Worm (Caenorhabditis elegans) whole organism, late embryonic: ENCODE data around the gene F58H1.2.

Experiments
- F13H6.1 ChIP-seq: sonication (generic microtip); optimal IDR thresholded peaks from 2 replicates; lab custom pipeline; 2016; ENCODE audit warnings: missing genetic modification characterization, missing compliant biosample characterization
- K02D7.2 ChIP-seq: sonication (generic microtip); optimal IDR thresholded peaks from 2 replicates; lab custom pipeline; 2017; ENCODE audit warnings: mild to moderate bottlenecking, missing genetic modification characterization, missing compliant biosample characterization
- T23F11.4 ChIP-seq: fragments of 200-800 bp; sonication (Bioruptor generic); optimal IDR thresholded peaks from 2 replicates; lab custom pipeline; 2018; ENCODE audit warnings: mild to moderate bottlenecking, missing genetic modification characterization, missing compliant biosample characterization
- Y22D7AL.16 ChIP-seq: sonication (generic microtip); optimal IDR thresholded peaks from 2 replicates; lab custom pipeline; 2016; ENCODE audit warnings: missing genetic modification characterization, missing compliant biosample characterization
- ahr-1 ChIP-seq: sonication (generic microtip); optimal IDR thresholded peaks from 2 replicates; lab custom pipeline; 2016; ENCODE audit warnings: missing genetic modification characterization, missing compliant biosample characterization
- ama-1 ChIP-seq: fragments of 150-350 bp; optimal IDR thresholded peaks from 2 replicates; lab custom pipeline; 2014
- ceh-14 ChIP-seq: sonication (generic microtip); optimal IDR thresholded peaks from 2 replicates; lab custom pipeline; 2016; ENCODE audit warnings: missing genotype, missing genetic modification characterization, missing compliant biosample characterization
- ceh-18 ChIP-seq: sonication (generic microtip); optimal IDR thresholded peaks from 2 replicates; lab custom pipeline; 2016; ENCODE audit warnings: missing genetic modification characterization, missing compliant biosample characterization
- ceh-19 ChIP-seq: fragments of 200-800 bp; sonication (Bioruptor generic); optimal IDR thresholded peaks from 2 replicates; lab custom pipeline; 2018; ENCODE audit warnings: mild to moderate bottlenecking, missing genetic modification characterization, missing compliant biosample characterization
- ceh-2 ChIP-seq: sonication (generic microtip); optimal IDR thresholded peaks from 2 replicates; lab custom pipeline; 2016; ENCODE audit warnings: missing genotype, missing genetic modification characterization, missing compliant biosample characterization
- ceh-31 ChIP-seq: sonication (generic microtip); optimal IDR thresholded peaks from 2 replicates; lab custom pipeline; 2016; ENCODE audit warnings: missing genetic modification characterization, missing compliant biosample characterization
- ceh-34 ChIP-seq: sonication (generic microtip); optimal IDR thresholded peaks from 2 replicates; lab custom pipeline; 2016; ENCODE audit warnings: mild to moderate bottlenecking, missing genetic modification characterization, missing compliant biosample characterization
- ceh-45 ChIP-seq: fragments of 200-800 bp; sonication (Bioruptor generic); IDR thresholded peaks from 2 replicates; pipeline ENCODE4 v1.3.6; 2022; ENCODE audit warnings: missing genetic modification reagents, missing genetic modification characterization, missing compliant biosample characterization
- ceh-6 ChIP-seq: fragments of 200-800 bp; sonication (Bioruptor generic); optimal IDR thresholded peaks from 2 replicates; lab custom pipeline; 2018; ENCODE audit warnings: mild to moderate bottlenecking, missing genetic modification characterization, missing compliant biosample characterization
- dmd-4 ChIP-seq: sonication (generic microtip); optimal IDR thresholded peaks from 2 replicates; lab custom pipeline; 2016; ENCODE audit warnings: borderline replicate concordance, missing genetic modification characterization, missing compliant biosample characterization
- dve-1 ChIP-seq: sonication (generic microtip); optimal IDR thresholded peaks from 2 replicates; lab custom pipeline; 2017; ENCODE audit warnings: antibody characterized with exemption, mild to moderate bottlenecking, missing genetic modification characterization, missing compliant biosample characterization
- elt-2 ChIP-seq: sonication (generic microtip); optimal IDR thresholded peaks from 2 replicates; lab custom pipeline; 2016; ENCODE audit warnings: missing genetic modification reagents, missing genetic modification characterization, missing compliant biosample characterization
- elt-4 ChIP-seq: sonication (generic microtip); optimal IDR thresholded peaks from 2 replicates; lab custom pipeline; 2016; ENCODE audit warnings: missing genetic modification characterization, missing compliant biosample characterization
- eyg-1 ChIP-seq: sonication (generic microtip); optimal IDR thresholded peaks from 2 replicates; lab custom pipeline; 2016; ENCODE audit warnings: missing genotype, missing genetic modification characterization, missing compliant biosample characterization
- fkh-6 ChIP-seq: sonication (generic microtip); optimal IDR thresholded peaks from 2 replicates; lab custom pipeline; 2016; ENCODE audit warnings: missing genetic modification characterization, missing compliant biosample characterization
- gmeb-2 ChIP-seq: sonication (generic microtip); optimal IDR thresholded peaks from 2 replicates; lab custom pipeline; 2016; ENCODE audit warnings: missing genetic modification characterization, inconsistent platforms, missing compliant biosample characterization
- lim-6 ChIP-seq: sonication (generic microtip); optimal IDR thresholded peaks from 2 replicates; lab custom pipeline; 2016; ENCODE audit warnings: missing genetic modification characterization, missing compliant biosample characterization
- madf-2 ChIP-seq: sonication (generic microtip); optimal IDR thresholded peaks from 2 replicates; lab custom pipeline; 2017; ENCODE audit warnings: missing genetic modification characterization, missing compliant biosample characterization
- nfya-1 ChIP-seq: sonication (generic microtip); optimal IDR thresholded peaks from 2 replicates; lab custom pipeline; 2017; ENCODE audit warnings: missing genetic modification characterization, mild to moderate bottlenecking, missing compliant biosample characterization, antibody characterized with exemption, moderate library complexity
- nhr-11 ChIP-seq: fragments of 150-350 bp; optimal IDR thresholded peaks from 2 replicates; lab custom pipeline; 2014; ENCODE audit warnings: missing biosample characterization, missing genetic modification characterization
- nhr-232 ChIP-seq: sonication (generic microtip); optimal IDR thresholded peaks from 2 replicates; lab custom pipeline; 2016; ENCODE audit warnings: missing genetic modification characterization, missing compliant biosample characterization
- pat-9 ChIP-seq: fragments of 200-800 bp; sonication (Bioruptor generic); optimal IDR thresholded peaks from 2 replicates; lab custom pipeline; 2018; ENCODE audit warnings: mild to moderate bottlenecking, missing genetic modification characterization, moderate library complexity, missing compliant biosample characterization
- pha-4 ChIP-seq: fragments of 150-350 bp; optimal IDR thresholded peaks from 2 replicates; lab custom pipeline; 2018; ENCODE audit warnings: missing biosample characterization, missing genetic modification reagents, missing genetic modification characterization
- pros-1 ChIP-seq: fragments of 150-350 bp; optimal IDR thresholded peaks from 2 replicates; lab custom pipeline; 2014; ENCODE audit warnings: missing biosample characterization, missing genetic modification reagents, missing genetic modification characterization
- sdc-2 ChIP-seq: sonication (generic microtip); optimal IDR thresholded peaks from 2 replicates; lab custom pipeline; 2016; ENCODE audit warnings: missing genotype, missing genetic modification characterization, missing compliant biosample characterization
- sox-4 ChIP-seq: sonication (generic microtip); optimal IDR thresholded peaks from 2 replicates; lab custom pipeline; 2017; ENCODE audit warnings: mild to moderate bottlenecking, missing genetic modification characterization, inconsistent platforms, missing compliant biosample characterization
- syd-9 ChIP-seq: sonication (generic microtip); optimal IDR thresholded peaks from 2 replicates; lab custom pipeline; 2016; ENCODE audit warnings: mild to moderate bottlenecking, missing genetic modification characterization, moderate library complexity, missing compliant biosample characterization
- tbx-2 ChIP-seq: sonication (generic microtip); optimal IDR thresholded peaks from 2 replicates; lab custom pipeline; 2016; ENCODE audit warnings: missing genetic modification characterization, missing compliant biosample characterization
- tbx-7 ChIP-seq: sonication (generic microtip); optimal IDR thresholded peaks from 2 replicates; lab custom pipeline; 2016; ENCODE audit warnings: missing genotype, missing genetic modification characterization, missing compliant biosample characterization
- ttx-3 ChIP-seq: sonication (generic microtip); optimal IDR thresholded peaks from 2 replicates; lab custom pipeline; 2016; ENCODE audit warnings: missing genetic modification reagents, missing genetic modification characterization, missing compliant biosample characterization
- unc-55 ChIP-seq: sonication (generic microtip); optimal IDR thresholded peaks from 2 replicates; lab custom pipeline; 2017; ENCODE audit warnings: missing biosample characterization, missing genetic modification reagents, missing genetic modification characterization
- zip-5 ChIP-seq: sonication (generic microtip); optimal IDR thresholded peaks from 2 replicates; lab custom pipeline; 2016; ENCODE audit warnings: missing genetic modification characterization, missing compliant biosample characterization
- ztf-16 ChIP-seq: sonication (generic microtip); optimal IDR thresholded peaks from 2 replicates; lab custom pipeline; 2017; ENCODE audit warnings: missing genetic modification characterization, missing compliant biosample characterization

Gene F58H1.2

ce11 chrV:11933196-11934028 is 4.5 kb downstream of the F58H1.2 start, which contains the start of the genes aman-2 and F58H1.3 (continued):
- TF ChIP-seq tbx-2 (tag; lab: Kevin White, UChicago) (peak; percentile 89), ceh-31 (peak; percentile 91), syd-9 (tag; lab: Kevin White, UChicago) (no peak), zip-5 (peak; percentile 96), ceh-18 (tag; lab: Kevin White, UChicago) (peak; percentile 38)

DNA sequence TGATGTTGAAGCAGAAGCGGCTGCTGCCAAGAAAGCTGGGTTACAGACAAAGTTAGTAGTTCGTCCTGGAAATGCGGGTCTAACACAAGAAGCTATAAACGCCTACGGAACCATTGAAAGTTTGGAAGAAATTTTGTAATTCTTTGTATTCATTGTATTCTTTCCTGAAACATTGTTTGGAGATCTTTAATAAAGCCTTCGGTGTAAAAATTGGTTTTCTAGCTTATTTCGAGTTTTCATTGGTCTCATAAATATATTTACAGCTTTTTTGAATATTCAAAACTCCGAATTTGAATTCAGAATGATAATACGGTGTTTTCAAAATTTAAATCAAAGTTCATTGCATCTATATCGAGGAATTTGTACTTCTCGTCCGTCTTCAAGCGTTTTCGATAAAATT is 6.0 kb downstream of the F58H1.2 start, which contains the start of gene F58H1.8:
Gene F58H1.8 (plus strand): TSS at position 301 of the 400 bp plus-strand sequence.
- TF ChIP-seq nfya-1 (tag; lab: Kevin White, UChicago) (no peak), ceh-19 (GFP tag; lab: Kevin White, UChicago) (no peak), fkh-6 (no peak), elt-2 (tag; lab: Kevin White, UChicago) (no peak), madf-2 (no peak), dve-1 (tag; lab: Kevin White, UChicago) (no peak), tbx-7 (tag; lab: Kevin White, UChicago) (no peak), eyg-1 (tag; lab: Kevin White, UChicago) (no peak), ahr-1 (tag; lab: Kevin White, UChicago) (no peak), K02D7.2 (tag; lab: Kevin White, UChicago) (no peak), sdc-2 (no peak), nhr-232 (no peak)

DNA sequence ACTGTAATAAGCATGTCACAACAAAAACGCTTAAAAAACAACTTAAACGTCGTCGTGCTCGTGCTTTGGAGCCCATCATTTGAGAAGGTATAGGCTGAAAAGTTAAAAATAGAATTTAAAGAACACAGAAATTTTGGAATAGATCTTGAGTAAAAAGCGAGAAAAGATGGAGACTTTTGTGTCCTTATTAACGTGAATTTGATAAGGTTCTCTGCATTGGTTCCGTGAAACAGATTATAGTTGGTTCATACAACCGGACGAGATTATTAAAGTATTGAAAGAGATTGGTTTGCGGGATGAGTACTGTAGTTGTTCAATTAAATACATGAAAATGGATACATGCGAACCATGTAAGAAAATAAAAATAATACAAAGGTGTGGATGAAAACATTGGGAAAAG is 8.8 kb downstream of the F58H1.2 start, which contains the start of gene gpla-1:
Gene gpla-1 (minus strand): TSS at position 101 of the 400 bp plus-strand sequence.
- TF ChIP-seq pros-1 (no peak), ceh-34 (no peak), unc-55 (GFP tag; lab: Kevin White, UChicago) (no peak), K02D7.2 (tag; lab: Kevin White, UChicago) (no peak), Y22D7AL.16 (no peak), lim-6 (tag; lab: Kevin White, UChicago) (no peak), ceh-6 (no peak), ztf-16 (no peak), ttx-3 (no peak), ceh-14 (tag; lab: Kevin White, UChicago) (no peak), F13H6.1 (tag; lab: Kevin White, UChicago) (no peak), ama-1 (lab: Kevin White, UChicago) (no peak), nhr-11 (tag; lab: Kevin White, UChicago) (no peak), dve-1 (tag; lab: Kevin White, UChicago) (no peak)

DNA sequence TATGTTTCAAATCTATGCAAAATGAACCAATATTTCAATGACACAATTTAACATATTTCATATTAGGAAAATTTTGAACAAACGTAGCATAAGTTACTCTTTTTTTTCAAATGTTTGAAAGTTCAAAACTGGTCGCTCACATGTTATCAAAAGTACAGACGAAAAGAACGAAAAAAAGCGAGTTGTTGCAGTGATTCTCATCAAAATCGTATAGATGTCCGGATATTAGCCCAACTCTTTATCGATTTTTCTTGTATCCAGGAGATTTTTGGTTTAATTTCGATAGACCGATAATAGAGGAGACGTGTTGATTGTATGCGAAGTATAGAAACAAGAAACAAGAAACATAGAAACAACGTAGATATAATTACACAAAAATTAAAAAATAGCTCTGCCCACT is 11.4 kb downstream of the F58H1.2 start:
- TF ChIP-seq T23F11.4 (no peak), ceh-14 (tag; lab: Kevin White, UChicago) (no peak), fkh-6 (no peak), pha-4 (no peak), ceh-18 (tag; lab: Kevin White, UChicago) (no peak), gmeb-2 (no peak), dmd-4 (tag; lab: Kevin White, UChicago) (no peak), ceh-19 (GFP tag; lab: Kevin White, UChicago) (no peak), elt-4 (tag; lab: Kevin White, UChicago) (no peak), ceh-2 (tag; lab: Kevin White, UChicago) (no peak), sox-4 (tag; lab: Kevin White, UChicago) (no peak), ceh-45 (no peak), pat-9 (tag; lab: Kevin White, UChicago) (no peak), nfya-1 (tag; lab: Kevin White, UChicago) (no peak), F13H6.1 (tag; lab: Kevin White, UChicago) (no peak), eyg-1 (tag; lab: Kevin White, UChicago) (no peak)
